Fruit fly (Drosophila melanogaster) whole organism, embryonic: Measurements from ENCODE around the gene mTerf3.
A peak's percentile ranks its signal among the peaks of the same experiment; 100 is the strongest.

Experiments used
- Ada2b ChIP-seq: fragments of 200-800 bp; sonication (Bioruptor generic); IDR thresholded peaks from 2 replicates; pipeline ENCODE4 v1.3.6; 2022; ENCODE audit warnings: missing biosample characterization, missing genetic modification characterization
- Aef1 ChIP-seq: fragments of 200-800 bp; sonication (Bioruptor generic); IDR thresholded peaks from 3 replicates; pipeline ENCODE4 v1.3.6; 2022; ENCODE audit warnings: missing biosample characterization, missing genetic modification characterization
- Atf-2 ChIP-seq: fragments of 200-800 bp; sonication (Bioruptor generic); optimal IDR thresholded peaks from 2 replicates; lab custom pipeline; 2016; ENCODE audit warnings: missing biosample characterization, missing genetic modification characterization
- CG10274 ChIP-seq: fragments of 200-800 bp; sonication (Bioruptor generic); optimal IDR thresholded peaks from 3 replicates; lab custom pipeline; 2017; ENCODE audit warnings: missing biosample characterization, mild to moderate bottlenecking, missing genetic modification characterization
- CG12659 ChIP-seq: fragments of 200-800 bp; sonication (Bioruptor generic); optimal IDR thresholded peaks from 3 replicates; lab custom pipeline; 2017; ENCODE audit warnings: mild to moderate bottlenecking, missing biosample characterization, missing genetic modification reagents, missing genetic modification characterization
- CG13287 ChIP-seq: fragments of 200-800 bp; sonication (Bioruptor generic); IDR thresholded peaks from 2 replicates; pipeline ENCODE4 v1.3.6; 2022; ENCODE audit warnings: missing biosample characterization, missing genetic modification characterization; ENCODE audit not compliant: partially characterized antibody
- CG2202 ChIP-seq: fragments of 200-800 bp; sonication (Bioruptor generic); optimal IDR thresholded peaks from 2 replicates; lab custom pipeline; 2018; ENCODE audit warnings: missing biosample characterization, mild to moderate bottlenecking, missing genetic modification characterization
- CG2712 ChIP-seq: fragments of 200-800 bp; optimal IDR thresholded peaks from 3 replicates; lab custom pipeline; 2019; ENCODE audit warnings: missing biosample characterization, mild to moderate bottlenecking, missing genetic modification characterization, moderate library complexity
- CG30431 ChIP-seq: fragments of 200-800 bp; sonication (Bioruptor generic); optimal IDR thresholded peaks from 2 replicates; lab custom pipeline; 2017; ENCODE audit warnings: missing biosample characterization, missing genetic modification characterization
- CG3065 ChIP-seq: fragments of 200-800 bp; sonication (Bioruptor generic); optimal IDR thresholded peaks from 2 replicates; lab custom pipeline; 2016; ENCODE audit warnings: missing biosample characterization, missing genetic modification characterization
- CG32772 ChIP-seq: fragments of 200-800 bp; sonication (Bioruptor generic); IDR thresholded peaks from 2 replicates; pipeline ENCODE4 v1.3.6; 2022; ENCODE audit warnings: missing biosample characterization, missing genetic modification characterization
- CG4404 ChIP-seq: fragments of 200-800 bp; sonication (Bioruptor generic); IDR thresholded peaks from 2 replicates; pipeline ENCODE4 v1.3.6; 2022; ENCODE audit warnings: missing biosample characterization, missing genetic modification characterization
- CG4707 ChIP-seq: fragments of 200-800 bp; sonication (Bioruptor generic); optimal IDR thresholded peaks from 2 replicates; lab custom pipeline; 2018; ENCODE audit warnings: missing biosample characterization, mild to moderate bottlenecking, missing genetic modification characterization, moderate library complexity
- CG4854 ChIP-seq: fragments of 200-800 bp; sonication (Bioruptor generic); optimal IDR thresholded peaks from 2 replicates; lab custom pipeline; 2016; ENCODE audit warnings: missing biosample characterization, missing genetic modification characterization, inconsistent platforms
- CG6689 ChIP-seq: fragments of 200-800 bp; sonication (Bioruptor generic); IDR thresholded peaks from 2 replicates; pipeline ENCODE4 v1.3.6; 2022; ENCODE audit warnings: missing biosample characterization, missing genetic modification characterization
- CG9727 ChIP-seq: fragments of 200-800 bp; sonication (Bioruptor generic); optimal IDR thresholded peaks from 3 replicates; lab custom pipeline; 2017; ENCODE audit warnings: missing biosample characterization, mild to moderate bottlenecking, missing genetic modification characterization
- CG9932 ChIP-seq: fragments of 200-800 bp; sonication (Bioruptor generic); IDR thresholded peaks from 2 replicates; pipeline ENCODE4 v1.3.6; 2022; ENCODE audit warnings: missing biosample characterization, missing genetic modification characterization
- Chrac-16 ChIP-seq: fragments of 200-800 bp; sonication (Bioruptor generic); optimal IDR thresholded peaks from 3 replicates; lab custom pipeline; 2016; ENCODE audit warnings: missing biosample characterization, missing genetic modification characterization
- Drgx ChIP-seq: fragments of 200-800 bp; sonication (Bioruptor generic); IDR thresholded peaks from 2 replicates; pipeline ENCODE4 v1.3.6; 2022; ENCODE audit warnings: missing biosample characterization, missing genetic modification characterization
- E2f2 ChIP-seq: fragments of 200-800 bp; sonication (Bioruptor generic); IDR thresholded peaks from 2 replicates; pipeline ENCODE4 v1.3.6; 2022; ENCODE audit warnings: missing biosample characterization, missing genetic modification characterization
- Gug ChIP-seq: fragments of 200-800 bp; sonication (Bioruptor generic); IDR thresholded peaks from 4 replicates; pipeline ENCODE4 v1.3.6; 2022; ENCODE audit warnings: missing biosample characterization, missing genetic modification characterization
- Hmx ChIP-seq: fragments of 200-800 bp; sonication (Bioruptor generic); optimal IDR thresholded peaks from 2 replicates; lab custom pipeline; 2016; ENCODE audit warnings: missing biosample characterization, missing genetic modification characterization
- Lim3 ChIP-seq: fragments of 200-800 bp; sonication (Bioruptor generic); IDR thresholded peaks from 2 replicates; pipeline ENCODE4 v1.3.6; 2022; ENCODE audit warnings: missing biosample characterization, missing genetic modification characterization
- Med ChIP-seq: fragments of 200-800 bp; sonication (Bioruptor generic); peaks from one replicate; lab custom pipeline; 2016; ENCODE audit warnings: missing biosample characterization, missing genetic modification characterization, mild to moderate bottlenecking, inconsistent platforms, moderate library complexity
- Mrtf ChIP-seq: fragments of 200-800 bp; sonication (Bioruptor generic); IDR thresholded peaks from 3 replicates; pipeline ENCODE4 v1.3.6; 2022; ENCODE audit warnings: missing biosample characterization, missing genetic modification characterization
- NFAT ChIP-seq: fragments of 200-800 bp; sonication (Bioruptor generic); IDR thresholded peaks from 2 replicates; pipeline ENCODE4 v1.3.6; 2022; ENCODE audit warnings: missing biosample characterization, missing genetic modification characterization
- Poxn ChIP-seq: fragments of 200-800 bp; sonication (Bioruptor generic); IDR thresholded peaks from 2 replicates; pipeline ENCODE4 v1.3.6; 2022; ENCODE audit warnings: missing biosample characterization, missing genetic modification characterization
- Sox102F ChIP-seq: fragments of 200-800 bp; sonication (Bioruptor generic); optimal IDR thresholded peaks from 2 replicates; lab custom pipeline; 2018; ENCODE audit warnings: missing biosample characterization, mild to moderate bottlenecking, missing genetic modification characterization, moderate library complexity
- Stat92E ChIP-seq, 3 experiments: fragments of >200 bp in 2 of 3; fragments of 200-800 bp in 1 of 3; sonication (Bioruptor generic) in 1 of 3; optimal IDR thresholded peaks; 2 replicates each; lab custom pipeline; 2017 to 2019; ENCODE audit warnings: missing biosample characterization in 3 of 3, missing genetic modification characterization in 3 of 3, mild to moderate bottlenecking in 1 of 3, moderate library complexity in 1 of 3
- Tbp ChIP-seq: fragments of >200 bp; optimal IDR thresholded peaks from 2 replicates; lab custom pipeline; 2018; ENCODE audit warnings: missing biosample characterization, missing genetic modification characterization
- Trl ChIP-seq, 3 experiments: fragments of >200 bp in 2 of 3; fragments of 200-800 bp in 1 of 3; sonication (Bioruptor generic) in 1 of 3; optimal IDR thresholded peaks; 2 replicates in 1 of 3; 3 replicates in 2 of 3; lab custom pipeline; 2016 to 2017; ENCODE audit warnings: missing biosample characterization in 1 of 3, missing genetic modification characterization in 1 of 3
- Xbp1 ChIP-seq: fragments of 200-800 bp; sonication (Bioruptor generic); optimal IDR thresholded peaks from 3 replicates; lab custom pipeline; 2016; ENCODE audit warnings: missing biosample characterization, mild to moderate bottlenecking, missing genetic modification characterization
- abd-A ChIP-seq: fragments of 200-800 bp; sonication (Bioruptor generic); optimal IDR thresholded peaks from 3 replicates; lab custom pipeline; 2019; ENCODE audit warnings: missing biosample characterization, mild to moderate bottlenecking, missing genetic modification characterization, moderate library complexity
- al ChIP-seq: fragments of 200-800 bp; sonication (Bioruptor generic); IDR thresholded peaks from 2 replicates; pipeline ENCODE4 v1.3.6; 2022; ENCODE audit warnings: missing biosample characterization, missing genetic modification characterization
- ap ChIP-seq: fragments of 200-800 bp; sonication (Bioruptor generic); IDR thresholded peaks from 2 replicates; pipeline ENCODE4 v1.3.6; 2022; ENCODE audit warnings: missing biosample characterization, missing genetic modification characterization
- cato ChIP-seq: fragments of 200-800 bp; sonication (Bioruptor generic); optimal IDR thresholded peaks from 2 replicates; lab custom pipeline; 2016; ENCODE audit warnings: missing biosample characterization, missing genetic modification characterization, borderline replicate concordance
- dan ChIP-seq: fragments of 200-800 bp; sonication (Bioruptor generic); IDR thresholded peaks from 2 replicates; pipeline ENCODE4 v1.3.6; 2022; ENCODE audit warnings: missing biosample characterization, missing genetic modification characterization
- en ChIP-seq: fragments of 200-800 bp; sonication (Bioruptor generic); optimal IDR thresholded peaks from 2 replicates; lab custom pipeline; 2016; ENCODE audit warnings: missing biosample characterization, missing genetic modification characterization
- ewg ChIP-seq: fragments of 200-800 bp; sonication (Bioruptor generic); optimal IDR thresholded peaks from 3 replicates; lab custom pipeline; 2017; ENCODE audit warnings: mild to moderate bottlenecking, missing biosample characterization, missing genetic modification reagents, missing genetic modification characterization
- insv ChIP-seq, 2 experiments: fragments of 200-800 bp; sonication (Bioruptor generic); optimal IDR thresholded peaks; 3 replicates each; lab custom pipeline; 2016 to 2018; ENCODE audit warnings: missing biosample characterization in 2 of 2, missing genetic modification characterization in 2 of 2
- klu ChIP-seq: fragments of 200-800 bp; sonication (Bioruptor generic); IDR thresholded peaks from 2 replicates; pipeline ENCODE4 v1.3.6; 2022; ENCODE audit warnings: missing biosample characterization, missing genetic modification characterization
- lab ChIP-seq: fragments of 200-800 bp; sonication (Bioruptor generic); optimal IDR thresholded peaks from 3 replicates; lab custom pipeline; 2017; ENCODE audit warnings: missing biosample characterization, missing genetic modification characterization, mild to moderate bottlenecking, moderate library complexity, missing genetic modification reagents
- nau ChIP-seq: fragments of 200-800 bp; sonication (Bioruptor generic); optimal IDR thresholded peaks from 3 replicates; lab custom pipeline; 2017; ENCODE audit warnings: missing biosample characterization, mild to moderate bottlenecking, missing genetic modification characterization, missing genetic modification reagents
- phol ChIP-seq: fragments of 200-800 bp; sonication (Bioruptor generic); optimal IDR thresholded peaks from 3 replicates; lab custom pipeline; 2018; ENCODE audit warnings: missing biosample characterization, mild to moderate bottlenecking, missing genetic modification characterization, moderate library complexity
- sd ChIP-seq: fragments of 200-800 bp; sonication (Bioruptor generic); optimal IDR thresholded peaks from 3 replicates; lab custom pipeline; 2018; ENCODE audit warnings: missing biosample characterization, mild to moderate bottlenecking, missing genetic modification characterization, moderate library complexity
- so ChIP-seq: fragments of 200-800 bp; sonication (Bioruptor generic); IDR thresholded peaks from 3 replicates; pipeline ENCODE4 v1.3.6; 2022; ENCODE audit warnings: missing biosample characterization, missing genetic modification characterization
- ssp ChIP-seq: fragments of 200-800 bp; sonication (Bioruptor generic); IDR thresholded peaks from 2 replicates; pipeline ENCODE4 v1.3.6; 2022; ENCODE audit warnings: missing biosample characterization, missing genetic modification characterization
- tin ChIP-seq: fragments of 200-800 bp; sonication (Bioruptor generic); optimal IDR thresholded peaks from 3 replicates; lab custom pipeline; 2016; ENCODE audit warnings: missing biosample characterization, missing genetic modification characterization
- tna ChIP-seq: fragments of 200-800 bp; sonication (Bioruptor generic); IDR thresholded peaks from 2 replicates; pipeline ENCODE4 v1.3.6; 2022; ENCODE audit warnings: missing biosample characterization, missing genetic modification characterization; ENCODE audit not compliant: partially characterized antibody
- zf30C ChIP-seq: fragments of 200-800 bp; sonication (Bioruptor generic); optimal IDR thresholded peaks from 3 replicates; lab custom pipeline; 2018; ENCODE audit warnings: missing biosample characterization, mild to moderate bottlenecking, missing genetic modification characterization

Gene mTerf3

DNA sequence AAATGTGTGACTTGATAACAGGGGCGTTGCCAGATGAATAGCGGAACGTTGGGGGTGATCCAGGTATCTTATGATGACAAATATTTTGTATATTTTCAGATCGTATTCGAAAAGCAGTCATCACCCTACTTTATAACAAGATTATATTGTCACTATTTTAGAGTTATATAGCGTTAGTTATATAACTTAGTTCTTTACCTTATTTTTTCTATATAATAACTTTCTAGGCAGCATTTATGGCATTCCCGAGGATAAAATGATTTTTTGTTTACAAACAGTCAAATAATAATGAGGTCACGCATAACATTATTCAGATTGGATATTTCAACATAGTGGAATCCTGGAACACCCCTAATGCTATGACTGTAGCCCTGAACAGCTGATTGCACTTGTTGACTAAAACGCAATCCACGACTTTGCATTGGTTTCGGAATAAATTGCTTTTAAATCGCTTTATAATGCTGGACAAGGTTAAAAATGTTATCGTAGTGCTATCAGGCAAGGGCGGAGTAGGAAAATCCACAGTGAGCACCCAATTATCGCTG lies 5.7 kb upstream of the mTerf3 start, which contains the start of gene Nubp2 (continued):
- TF ChIP-seq nau (GFP tag; lab: Kevin White, UChicago) (peak; percentile 87), lab (peak; percentile 96), abd-A (tag; lab: Kevin White, UChicago) (no peak), Tbp (GFP tag; lab: Kevin White, UChicago) (no peak), CG32772 (GFP tag; lab: Robert Waterston, UW) (peak; percentile 92), Lim3 (GFP tag; lab: Robert Waterston, UW) (peak; percentile 63; the same call in 1 of the 2 replicates), dan (GFP tag; lab: Robert Waterston, UW) (no peak), Ada2b (GFP tag; lab: Robert Waterston, UW) (peak; percentile 90), Stat92E (GFP tag; optimal IDR thresholded peaks at IDR 0.05; lab: Kevin White, UChicago) (peak in 1 of 3 experiments; percentile 70), CG2202 (tag; lab: Kevin White, UChicago) (peak; percentile 81), CG12659 (GFP tag; lab: Kevin White, UChicago) (peak; percentile 98), cato (GFP tag; lab: Kevin White, UChicago) (peak; percentile 93), tin (GFP tag; lab: Kevin White, UChicago) (peak; percentile 97), CG9932 (GFP tag; lab: Robert Waterston, UW) (peak; percentile 97), sd (tag; lab: Kevin White, UChicago) (peak; percentile 90), CG30431 (peak; percentile 91), ewg (GFP tag; lab: Kevin White, UChicago) (peak; percentile 90), Aef1 (GFP tag; lab: Robert Waterston, UW) (peak; percentile 91), Hmx (peak; percentile 91), Med (GFP tag; lab: Kevin White, UChicago) (peak; percentile 98), ssp (GFP tag; lab: Robert Waterston, UW) (peak; percentile 90), CG9727 (peak; percentile 96), tna (GFP tag; lab: Robert Waterston, UW) (no peak), en (GFP tag; lab: Kevin White, UChicago) (peak; percentile 63), insv (GFP tag; optimal IDR thresholded peaks at IDR 0.05; lab: Kevin White, UChicago) (peak in 1 of 2 experiments; percentile 88), klu (GFP tag; lab: Robert Waterston, UW) (peak; percentile 94), CG2712 (tag; lab: Kevin White, UChicago) (peak; percentile 97), ap (GFP tag; lab: Robert Waterston, UW) (peak; percentile 82), Trl (optimal IDR thresholded peaks at IDR 0.05; lab: Kevin White, UChicago) (no peak), Trl (GFP tag; optimal IDR thresholded peaks at IDR 0.05; lab: Kevin White, UChicago) (peak; percentile 92), Atf-2 (GFP tag; lab: Kevin White, UChicago) (peak; percentile 91), CG10274 (GFP tag; lab: Kevin White, UChicago) (peak; percentile 82), Sox102F (GFP tag; lab: Kevin White, UChicago) (peak; percentile 94), CG4707 (GFP tag; lab: Kevin White, UChicago) (peak; percentile 65), Gug (GFP tag; lab: Robert Waterston, UW) (peak; percentile 88), CG3065 (peak; percentile 93), zf30C (GFP tag; lab: Kevin White, UChicago) (peak; percentile 4), NFAT (peak; percentile 93), al (GFP tag; lab: Robert Waterston, UW) (peak; percentile 95), CG13287 (GFP tag; lab: Robert Waterston, UW) (0 out of 2 replicates have a peak, but pooled peaks have one; percentile 7), E2f2 (GFP tag; lab: Robert Waterston, UW) (peak; percentile 72), so (GFP tag; lab: Robert Waterston, UW) (peak; percentile 87), Xbp1 (GFP tag; lab: Kevin White, UChicago) (peak; percentile 98), CG4404 (GFP tag; lab: Robert Waterston, UW) (peak; percentile 96), Drgx (GFP tag; lab: Robert Waterston, UW) (peak; percentile 83), CG6689 (GFP tag; lab: Robert Waterston, UW) (peak; percentile 98), CG4854 (GFP tag; lab: Kevin White, UChicago) (peak; percentile 87), Poxn (GFP tag; lab: Robert Waterston, UW) (peak; percentile 81), phol (tag; lab: Kevin White, UChicago) (peak; percentile 98), Chrac-16 (GFP tag; lab: Kevin White, UChicago) (peak; percentile 97), Mrtf (GFP tag; lab: Robert Waterston, UW) (peak; percentile 89)
